Worm (Caenorhabditis elegans): ENCODE results near the gene F16F9.1.
"Not testable (repeated sequence)": the region's sequence is repeated elsewhere in the genome, so short reads cannot be mapped to it uniquely, and the experiment has no call there.

DNA sequence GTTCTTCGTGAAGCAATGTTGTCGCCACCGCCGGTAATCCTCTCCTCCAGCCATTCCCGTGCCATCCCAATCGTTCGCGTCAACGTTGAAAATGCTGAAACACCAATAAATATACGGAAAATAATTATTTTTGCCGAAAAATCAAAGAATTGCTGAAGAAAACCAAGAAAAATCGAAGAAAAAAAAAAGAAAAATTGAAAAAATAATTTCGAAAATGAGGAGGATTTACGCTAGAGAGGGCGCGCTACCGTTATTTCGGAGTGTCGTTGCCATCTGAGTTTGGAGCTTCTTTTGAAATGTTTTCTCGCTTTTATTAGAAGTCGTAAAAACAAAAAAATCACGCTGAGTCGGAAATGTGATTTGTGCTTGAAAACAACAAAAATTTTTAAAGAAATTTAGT is 35.5 kb upstream of the F16F9.1 start, which contains the start of gene F08F1.9:
- TF ChIP-seq ztf-23 (GFP tag; IDR thresholded peaks at IDR 0.05); tab-1 (GFP tag; IDR thresholded peaks at IDR 0.05); flt-1 (GFP tag; IDR thresholded peaks at IDR 0.05); med-1 (GFP tag; optimal IDR thresholded peaks at IDR 0.05; ENCODE audit: insufficient read depth): not testable (repeated sequence)
